Fruit fly (Drosophila melanogaster): ENCODE data around the gene RpLP0.

RpLP0 gene

dm6 chr3L:22078063-22078462 lies 2.4 kb downstream of the RpLP0 start (continued):
- TF ChIP-seq E2f2 (GFP tag; IDR thresholded peaks at IDR 0.05) (peak; percentile 20; the same call in 1 of the 2 replicates), CG2129 (GFP tag; IDR thresholded peaks at IDR 0.05; ENCODE audit: partially characterized antibody) (peak; percentile 92), Ets97D (GFP tag; optimal IDR thresholded peaks at IDR 0.05) (no peak), B-H2 (GFP tag; optimal IDR thresholded peaks at IDR 0.05) (no peak), Dll (GFP tag; IDR thresholded peaks at IDR 0.05; ENCODE audit: partially characterized antibody) (peak; percentile 96), trem (tag; optimal IDR thresholded peaks at IDR 0.05) (peak; percentile 42), CG11093 (GFP tag; IDR thresholded peaks at IDR 0.05) (no peak), fd96Cb (tag; optimal IDR thresholded peaks at IDR 0.05) (peak; percentile 26), rib (GFP tag; IDR thresholded peaks at IDR 0.05) (no peak), Tbp (GFP tag; optimal IDR thresholded peaks at IDR 0.05) (no peak), sna (GFP tag; IDR thresholded peaks at IDR 0.05; ENCODE audit: partially characterized antibody) (peak; percentile 85), bigmax (GFP tag; optimal IDR thresholded peaks at IDR 0.05) (no peak), sqz (GFP tag; optimal IDR thresholded peaks at IDR 0.05) (no peak), CG15269 (tag; optimal IDR thresholded peaks at IDR 0.05) (peak; percentile 49), cad (GFP tag; optimal IDR thresholded peaks at IDR 0.05) (no peak), CG1602 (GFP tag; optimal IDR thresholded peaks at IDR 0.05) (peak; percentile 42), Ada2b (GFP tag; IDR thresholded peaks at IDR 0.05) (peak; percentile 69), ind (GFP tag; optimal IDR thresholded peaks at IDR 0.05) (peak; percentile 47), hb (GFP tag; IDR thresholded peaks at IDR 0.05; ENCODE audit: partially characterized antibody) (peak; percentile 64; the same call in 1 of the 3 replicates), Mes4 (GFP tag; optimal IDR thresholded peaks at IDR 0.05) (peak; percentile 30), CG4707 (GFP tag; optimal IDR thresholded peaks at IDR 0.05) (no peak), CG4617 (GFP tag; optimal IDR thresholded peaks at IDR 0.05; ENCODE audit: borderline replicate concordance) (no peak), usp (GFP tag; optimal IDR thresholded peaks at IDR 0.05) (no peak), CG8944 (GFP tag; optimal IDR thresholded peaks at IDR 0.05) (peak; percentile 40), Rx (GFP tag; IDR thresholded peaks at IDR 0.05) (no peak), exex (tag; optimal IDR thresholded peaks at IDR 0.05) (no peak), CG9437 (GFP tag; optimal IDR thresholded peaks at IDR 0.05) (peak; percentile 33), lab (GFP tag; optimal IDR thresholded peaks at IDR 0.05) (peak; percentile 59), mld (GFP tag; IDR thresholded peaks at IDR 0.05; ENCODE audit: partially characterized antibody) (peak; percentile 33; the same call in 1 of the 3 replicates), Sox102F (GFP tag; optimal IDR thresholded peaks at IDR 0.05) (peak; percentile 60), CG6254 (GFP tag; optimal IDR thresholded peaks at IDR 0.05) (peak; percentile 39), dimm (GFP tag; IDR thresholded peaks at IDR 0.05) (no peak), dan (GFP tag; IDR thresholded peaks at IDR 0.05) (no peak), CG14965 (GFP tag; optimal IDR thresholded peaks at IDR 0.05; ENCODE audit: borderline replicate concordance) (no peak), unc-4 (GFP tag; IDR thresholded peaks at IDR 0.05; ENCODE audit: partially characterized antibody) (peak; percentile 64), repo (GFP tag; optimal IDR thresholded peaks at IDR 0.05) (peak; percentile 34), Sin3A (optimal IDR thresholded peaks at IDR 0.05) (no peak), Optix (GFP tag; IDR thresholded peaks at IDR 0.05) (no peak), croc (GFP tag; conservative IDR thresholded peaks at IDR 0.05) (no peak; the same call in 2 of the 3 replicates), fd102C (GFP tag; optimal IDR thresholded peaks at IDR 0.05) (no peak), gsb-n (tag; optimal IDR thresholded peaks at IDR 0.05) (peak; percentile 2), Nf-YB (GFP tag; optimal IDR thresholded peaks at IDR 0.05) (no peak), NC2α (GFP tag; optimal IDR thresholded peaks at IDR 0.05) (peak; percentile 2), schlank (tag; optimal IDR thresholded peaks at IDR 0.05) (no peak), Aef1 (GFP tag; IDR thresholded peaks at IDR 0.05) (peak; percentile 22; the same call in 1 of the 3 replicates), CG8089 (GFP tag; optimal IDR thresholded peaks at IDR 0.05) (peak; percentile 7), CG16815 (GFP tag; optimal IDR thresholded peaks at IDR 0.05) (peak; percentile 30), CG7357 (GFP tag; IDR thresholded peaks at IDR 0.05) (no peak), CG13296 (GFP tag; optimal IDR thresholded peaks at IDR 0.05) (peak; percentile 5), dm (GFP tag; optimal IDR thresholded peaks at IDR 0.05) (peak; percentile 51), CG30403 (GFP tag; optimal IDR thresholded peaks at IDR 0.05) (peak; percentile 64)
